Worm (Caenorhabditis elegans) whole organism, young adult: ENCODE results near the gene fbxc-19.
"Not testable (repeated sequence)": the region's sequence is repeated elsewhere in the genome, so short reads cannot be mapped to it uniquely, and the experiment has no call there.

Experiments used
- B0019.2 ChIP-seq: fragments of 200-800 bp; sonication (Bioruptor generic); conservative IDR thresholded peaks from 2 replicates; pipeline ENCODE4 v1.3.6; 2022; ENCODE audit warnings: missing genetic modification reagents, missing genetic modification characterization, missing compliant biosample characterization
- B0336.3 ChIP-seq: fragments of 200-800 bp; sonication (Bioruptor generic); IDR thresholded peaks from 2 replicates; pipeline ENCODE4 v1.3.6; 2022; ENCODE audit warnings: missing genetic modification characterization, missing compliant biosample characterization
- C06A6.2 ChIP-seq: fragments of 200-800 bp; sonication (Bioruptor generic); conservative IDR thresholded peaks from 2 replicates; pipeline ENCODE4 v1.3.6; 2022; ENCODE audit warnings: missing genetic modification characterization, missing compliant biosample characterization
- F33H1.4 ChIP-seq: fragments of 200-800 bp; sonication (Bioruptor generic); IDR thresholded peaks from 2 replicates; pipeline ENCODE4 v1.3.6; 2022; ENCODE audit warnings: missing genetic modification reagents, missing genetic modification characterization, missing compliant biosample characterization
- F49E8.2 ChIP-seq: sonication (generic microtip); optimal IDR thresholded peaks from 3 replicates; lab custom pipeline; 2017; ENCODE audit warnings: missing genetic modification characterization, mild to moderate bottlenecking, missing compliant biosample characterization, antibody characterized with exemption, moderate library complexity; ENCODE audit not compliant: insufficient read depth
- F55B11.4 ChIP-seq: sonication (generic microtip); optimal IDR thresholded peaks from 2 replicates; lab custom pipeline; 2016; ENCODE audit warnings: missing compliant biosample characterization, missing genetic modification characterization, borderline replicate concordance; ENCODE audit not compliant: insufficient read depth
- Y56A3A.18 ChIP-seq: fragments of 200-800 bp; sonication (Bioruptor generic); IDR thresholded peaks from 2 replicates; pipeline ENCODE4 v1.3.6; 2022; ENCODE audit warnings: missing genetic modification reagents, missing genetic modification characterization, missing compliant biosample characterization
- Y95B8A.8 ChIP-seq: fragments of 200-800 bp; sonication (Bioruptor generic); IDR thresholded peaks from 2 replicates; pipeline ENCODE4 v1.3.6; 2022; ENCODE audit warnings: missing genetic modification reagents, missing genetic modification characterization, missing compliant biosample characterization
- akir-1 ChIP-seq: fragments of 200-800 bp; sonication (Bioruptor generic); optimal IDR thresholded peaks from 2 replicates; lab custom pipeline; 2018; ENCODE audit warnings: mild to moderate bottlenecking, missing genetic modification characterization, moderate library complexity, missing compliant biosample characterization
- aptf-2 ChIP-seq: fragments of 200-800 bp; sonication (Bioruptor generic); conservative IDR thresholded peaks from 2 replicates; pipeline ENCODE4 v1.3.6; 2022; ENCODE audit warnings: missing genetic modification reagents, missing genetic modification characterization, missing compliant biosample characterization
- atf-7 ChIP-seq: sonication (generic microtip); optimal IDR thresholded peaks from 2 replicates; lab custom pipeline; 2017; ENCODE audit warnings: mild to moderate bottlenecking, missing genetic modification characterization, missing compliant biosample characterization
- bed-2 ChIP-seq: fragments of 200-800 bp; sonication (Bioruptor generic); IDR thresholded peaks from 2 replicates; pipeline ENCODE4 v1.3.6; 2022; ENCODE audit warnings: missing genetic modification reagents, missing genetic modification characterization, missing compliant biosample characterization
- cebp-2 ChIP-seq: fragments of 200-800 bp; sonication (Bioruptor generic); IDR thresholded peaks from 2 replicates; pipeline ENCODE4 v1.3.6; 2022; ENCODE audit warnings: missing genetic modification characterization, missing compliant biosample characterization
- ceh-40 ChIP-seq: fragments of 200-800 bp; sonication (Bioruptor generic); IDR thresholded peaks from 2 replicates; pipeline ENCODE4 v1.3.6; 2022; ENCODE audit warnings: missing genetic modification characterization, missing compliant biosample characterization
- ceh-79 ChIP-seq: sonication (generic microtip); optimal IDR thresholded peaks from 2 replicates; lab custom pipeline; 2017; ENCODE audit warnings: mild to moderate bottlenecking, missing genetic modification characterization, missing compliant biosample characterization
- chd-7 ChIP-seq: sonication (generic microtip); optimal IDR thresholded peaks from 2 replicates; lab custom pipeline; 2016; ENCODE audit warnings: mild to moderate bottlenecking, missing genetic modification characterization, moderate library complexity, missing compliant biosample characterization
- die-1 ChIP-seq: sonication (generic microtip); optimal IDR thresholded peaks from 2 replicates; lab custom pipeline; 2016; ENCODE audit warnings: missing genotype, mild to moderate bottlenecking, missing genetic modification characterization, missing compliant biosample characterization
- dpff-1 ChIP-seq: sonication (generic microtip); optimal IDR thresholded peaks from 2 replicates; lab custom pipeline; 2017; ENCODE audit warnings: mild to moderate bottlenecking, missing genetic modification characterization, missing compliant biosample characterization
- efl-1 ChIP-seq: fragments of 150-350 bp; optimal IDR thresholded peaks from 2 replicates; lab custom pipeline; 2014; ENCODE audit warnings: missing biosample characterization, missing genetic modification reagents, missing genetic modification characterization
- egrh-3 ChIP-seq: fragments of 200-800 bp; sonication (Bioruptor generic); IDR thresholded peaks from 2 replicates; pipeline ENCODE4 v1.3.6; 2022; ENCODE audit warnings: missing genetic modification reagents, missing genetic modification characterization, missing compliant biosample characterization
- fkh-3 ChIP-seq: sonication (generic microtip); optimal IDR thresholded peaks from 2 replicates; lab custom pipeline; 2016; ENCODE audit warnings: mild to moderate bottlenecking, missing genetic modification characterization, missing compliant biosample characterization
- gei-17 ChIP-seq: fragments of 200-800 bp; sonication (Bioruptor generic); optimal IDR thresholded peaks from 2 replicates; lab custom pipeline; 2018; ENCODE audit warnings: mild to moderate bottlenecking, missing genetic modification characterization, missing compliant biosample characterization
- hlh-12 ChIP-seq: sonication (generic microtip); optimal IDR thresholded peaks from 2 replicates; lab custom pipeline; 2016; ENCODE audit warnings: missing genetic modification characterization, missing compliant biosample characterization
- hrde-1 ChIP-seq: sonication (generic microtip); optimal IDR thresholded peaks from 2 replicates; lab custom pipeline; 2016; ENCODE audit warnings: missing genetic modification characterization, mild to moderate bottlenecking, missing compliant biosample characterization, moderate library complexity, missing genotype, missing genetic modification reagents, borderline replicate concordance
- let-526 ChIP-seq: fragments of 200-800 bp; sonication (Bioruptor generic); IDR thresholded peaks from 2 replicates; pipeline ENCODE4 v1.3.6; 2022; ENCODE audit warnings: missing genetic modification reagents, missing genetic modification characterization, missing compliant biosample characterization
- lin-35 ChIP-seq, 3 experiments: fragments of 150-350 bp in 2 of 3; sonication (generic microtip) in 1 of 3; optimal IDR thresholded peaks; 2 replicates each; lab custom pipeline; 2014 to 2018; ENCODE audit warnings: missing biosample characterization in 3 of 3, missing genetic modification characterization in 3 of 3, missing genetic modification reagents in 3 of 3
- lir-1 ChIP-seq: fragments of 200-800 bp; sonication (Bioruptor generic); conservative IDR thresholded peaks from 2 replicates; pipeline ENCODE4 v1.3.6; 2022; ENCODE audit warnings: missing genetic modification reagents, missing genetic modification characterization, missing compliant biosample characterization
- lsl-1 ChIP-seq: fragments of 200-800 bp; sonication (Bioruptor generic); optimal IDR thresholded peaks from 2 replicates; lab custom pipeline; 2018; ENCODE audit warnings: mild to moderate bottlenecking, missing genetic modification characterization, moderate library complexity, missing compliant biosample characterization
- lsy-27 ChIP-seq: sonication (generic microtip); optimal IDR thresholded peaks from 2 replicates; lab custom pipeline; 2017; ENCODE audit warnings: missing genetic modification characterization, mild to moderate bottlenecking, missing compliant biosample characterization, antibody characterized with exemption, missing genotype, borderline replicate concordance; ENCODE audit not compliant: insufficient read depth
- madf-8 ChIP-seq: fragments of 200-800 bp; sonication (Bioruptor generic); conservative IDR thresholded peaks from 2 replicates; pipeline ENCODE4 v1.3.6; 2022; ENCODE audit warnings: missing genetic modification reagents, missing genetic modification characterization, missing compliant biosample characterization
- mcd-1 ChIP-seq: fragments of 200-800 bp; sonication (Bioruptor generic); IDR thresholded peaks from 2 replicates; pipeline ENCODE4 v1.3.6; 2022; ENCODE audit warnings: missing genetic modification reagents, missing genetic modification characterization, missing compliant biosample characterization
- mel-28 ChIP-seq: sonication (generic microtip); optimal IDR thresholded peaks from 2 replicates; lab custom pipeline; 2016; ENCODE audit warnings: borderline replicate concordance, mild to moderate bottlenecking, missing genetic modification characterization, missing compliant biosample characterization
- mes-4 ChIP-seq: sonication (generic microtip); optimal IDR thresholded peaks from 2 replicates; lab custom pipeline; 2016; ENCODE audit warnings: missing genotype, missing genetic modification characterization, missing compliant biosample characterization
- nfyb-1 ChIP-seq: fragments of 200-800 bp; sonication (Bioruptor generic); IDR thresholded peaks from 2 replicates; pipeline ENCODE4 v1.3.6; 2022; ENCODE audit warnings: missing genetic modification reagents, missing genetic modification characterization, missing compliant biosample characterization
- nhr-179 ChIP-seq: sonication (generic microtip); optimal IDR thresholded peaks from 2 replicates; lab custom pipeline; 2016; ENCODE audit warnings: mild to moderate bottlenecking, missing genetic modification characterization, missing compliant biosample characterization
- rcor-1 ChIP-seq: fragments of 200-800 bp; sonication (Bioruptor generic); IDR thresholded peaks from 2 replicates; pipeline ENCODE4 v1.3.6; 2022; ENCODE audit warnings: missing genetic modification reagents, missing genetic modification characterization, missing compliant biosample characterization
- repo-1 ChIP-seq: sonication (generic microtip); optimal IDR thresholded peaks from 2 replicates; lab custom pipeline; 2017; ENCODE audit warnings: mild to moderate bottlenecking, missing genetic modification characterization, missing compliant biosample characterization
- sea-2 ChIP-seq: fragments of 200-800 bp; sonication (Bioruptor generic); IDR thresholded peaks from 2 replicates; pipeline ENCODE4 v1.3.6; 2022; ENCODE audit warnings: missing genetic modification characterization, missing compliant biosample characterization
- snpc-1.3 ChIP-seq: sonication (generic microtip); optimal IDR thresholded peaks from 2 replicates; lab custom pipeline; 2017; ENCODE audit warnings: missing genetic modification characterization, mild to moderate bottlenecking, missing compliant biosample characterization, antibody characterized with exemption, moderate library complexity, missing genotype, missing genetic modification reagents; ENCODE audit not compliant: insufficient read depth
- tbx-9 ChIP-seq: sonication (generic microtip); optimal IDR thresholded peaks from 2 replicates; lab custom pipeline; 2016; ENCODE audit warnings: borderline replicate concordance, missing genetic modification characterization, inconsistent platforms, missing compliant biosample characterization
- unc-62 ChIP-seq: fragments of 150-350 bp; optimal IDR thresholded peaks from 2 replicates; lab custom pipeline; 2014; ENCODE audit warnings: missing biosample characterization, missing genetic modification reagents, missing genetic modification characterization
- xnd-1 ChIP-seq: sonication (generic microtip); optimal IDR thresholded peaks from 2 replicates; lab custom pipeline; 2016; ENCODE audit warnings: missing genotype, missing genetic modification reagents, missing genetic modification characterization, missing compliant biosample characterization
- ztf-18 ChIP-seq: sonication (generic microtip); optimal IDR thresholded peaks from 2 replicates; lab custom pipeline; 2016; ENCODE audit warnings: missing genotype, mild to moderate bottlenecking, missing genetic modification characterization, missing compliant biosample characterization

Gene fbxc-19

ce11 chrII:1775234-1775633, 45.0 kb upstream of the fbxc-19 start, which contains the start of gene F36H5.14:
F36H5.14 (plus strand) TSS chrII:1775534.
- not testable (repeated sequence) for TF ChIP-seq madf-8, nfyb-1, bed-2 (GFP tag; lab: Robert Waterston, UW)

ce11 chrII:1782474-1782873, 37.8 kb upstream of the fbxc-19 start, which contains the start of gene math-4:
math-4 (minus strand) TSS chrII:1782574.
- TF ChIP-seq mel-28 (no peak), let-526 (no peak), ceh-79 (tag; lab: Kevin White, UChicago) (no peak), lin-35 (GFP tag; optimal IDR thresholded peaks at IDR 0.05; lab: Kevin White, UChicago) (no peak), nhr-179 (no peak), akir-1 (GFP tag; lab: Kevin White, UChicago) (no peak), hrde-1 (tag; lab: Kevin White, UChicago) (no peak), die-1 (tag; lab: Kevin White, UChicago) (no peak), F49E8.2 (no peak), tbx-9 (tag; lab: Kevin White, UChicago) (no peak), ztf-18 (tag; lab: Kevin White, UChicago) (no peak), F55B11.4 (tag; lab: Kevin White, UChicago) (no peak), egrh-3 (no peak), Y56A3A.18 (GFP tag; lab: Robert Waterston, UW) (no peak), unc-62 (no peak), atf-7 (tag; lab: Kevin White, UChicago) (no peak)

- no peak for TF ChIP-seq snpc-1.3
- no peak for TF ChIP-seq akir-1 (GFP tag; lab: Kevin White, UChicago)
- no peak for TF ChIP-seq mcd-1 (GFP tag; lab: Robert Waterston, UW)
- no peak for TF ChIP-seq xnd-1 (tag; lab: Kevin White, UChicago)
- no peak for TF ChIP-seq C06A6.2 (GFP tag; lab: Robert Waterston, UW)
- no peak for TF ChIP-seq lir-1 (GFP tag; lab: Robert Waterston, UW)
- no peak for TF ChIP-seq repo-1 (tag; lab: Kevin White, UChicago)
- TF ChIP-seq B0019.2 (GFP tag; lab: Robert Waterston, UW), result no peak
- TF ChIP-seq efl-1 (GFP tag; lab: Kevin White, UChicago), result no peak
- TF ChIP-seq cebp-2 (GFP tag; lab: Robert Waterston, UW), result no peak
- no peak for TF ChIP-seq hlh-12 (tag; lab: Kevin White, UChicago)
These were observed 35.5 kb upstream of the fbxc-19 start, which contains the start of gene C08F1.11 for ce11 chrII:1784799-1785198. C08F1.11 (minus strand) TSS chrII:1784899.

ce11 chrII:1786209-1786608, 34.1 kb upstream of the fbxc-19 start, which contains the start of gene C08F1.10:
C08F1.10 (minus strand) TSS chrII:1786309.
- TF ChIP-seq aptf-2 (no peak), gei-17 (GFP tag; lab: Kevin White, UChicago) (no peak), sea-2 (GFP tag; lab: Robert Waterston, UW) (no peak), lsy-27 (tag; lab: Kevin White, UChicago) (no peak), dpff-1 (tag; lab: Kevin White, UChicago) (no peak), mes-4 (tag; lab: Kevin White, UChicago) (no peak), ceh-40 (GFP tag; lab: Robert Waterston, UW) (no peak), rcor-1 (GFP tag; lab: Robert Waterston, UW) (no peak), Y95B8A.8 (GFP tag; lab: Robert Waterston, UW) (no peak), F33H1.4 (GFP tag; lab: Robert Waterston, UW) (no peak), B0336.3 (GFP tag; lab: Robert Waterston, UW) (no peak), chd-7 (tag; lab: Kevin White, UChicago) (no peak), lsl-1 (GFP tag; lab: Kevin White, UChicago) (no peak), fkh-3 (tag; lab: Kevin White, UChicago) (no peak)
